Fruit fly (Drosophila melanogaster) whole organism: ENCODE measurements around the gene Hap40.

ENCODE experiments used
- CG8478 ChIP-seq: fragments of >200 bp; optimal IDR thresholded peaks from 2 replicates; lab custom pipeline; 2018; ENCODE audit warnings: inconsistent platforms
- Dll ChIP-seq: fragments of >200 bp; optimal IDR thresholded peaks from 2 replicates; lab custom pipeline; 2017
- EcR ChIP-seq, 2 experiments: fragments of >200 bp; optimal IDR thresholded peaks; 2 replicates each; lab custom pipeline; 2017; ENCODE audit warnings: missing biosample characterization in 2 of 2, missing genetic modification characterization in 2 of 2, missing genetic modification reagents in 2 of 2
- pan ChIP-seq: fragments of >200 bp; optimal IDR thresholded peaks from 2 replicates; lab custom pipeline; 2017
- psq ChIP-seq: fragments of >200 bp; optimal IDR thresholded peaks from 2 replicates; lab custom pipeline; 2017
- usp ChIP-seq: fragments of >200 bp; optimal IDR thresholded peaks from 2 replicates; lab custom pipeline; 2017; ENCODE audit warnings: missing biosample characterization, missing genetic modification characterization, mixed read lengths

DNA sequence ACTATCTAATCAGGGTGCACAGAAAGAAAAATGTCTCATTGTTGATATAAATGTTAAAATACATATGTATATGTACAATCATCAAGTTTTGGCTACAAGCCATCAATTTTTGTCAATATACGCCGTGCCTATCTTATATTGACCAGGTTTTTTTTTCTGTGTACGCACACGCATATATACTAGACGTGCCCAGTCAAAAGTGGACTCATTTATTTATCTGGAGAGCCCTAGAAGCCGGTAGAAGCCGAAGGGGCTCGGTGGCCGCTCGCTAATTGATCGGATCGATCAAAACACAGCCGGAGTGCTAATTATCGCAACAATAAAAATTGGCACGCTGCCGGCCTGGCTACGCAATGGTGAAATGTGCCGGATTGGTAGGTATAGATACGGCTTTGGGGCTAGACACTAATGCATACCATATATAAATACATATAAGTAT lies 36.4 kb downstream of the Hap40 start:
- TF ChIP-seq usp (GFP tag; lab: Kevin White, UChicago) (no peak), EcR (GFP tag; optimal IDR thresholded peaks at IDR 0.05; lab: Kevin White, UChicago) (no peak), Dll (lab: Kevin White, UChicago) (no peak), pan (lab: Kevin White, UChicago) (no peak), CG8478 (lab: Kevin White, UChicago) (no peak), psq (lab: Kevin White, UChicago) (no peak)
